Fruit fly (Drosophila melanogaster) whole organism, embryonic: ENCODE measurements around the gene Cyt-c1L.

Experiments
- Ada2b ChIP-seq: fragments of 200-800 bp; sonication (Bioruptor generic); IDR thresholded peaks from 2 replicates; pipeline ENCODE4 v1.3.6; 2022; ENCODE audit warnings: missing biosample characterization, missing genetic modification characterization
- Atf-2 ChIP-seq: fragments of 200-800 bp; sonication (Bioruptor generic); optimal IDR thresholded peaks from 2 replicates; lab custom pipeline; 2016; ENCODE audit warnings: missing biosample characterization, missing genetic modification characterization
- BtbVII ChIP-seq: fragments of 200-800 bp; sonication (Bioruptor generic); optimal IDR thresholded peaks from 3 replicates; lab custom pipeline; 2017; ENCODE audit warnings: missing biosample characterization, mild to moderate bottlenecking, missing genetic modification characterization
- CG10565 ChIP-seq: fragments of 200-800 bp; sonication (Bioruptor generic); optimal IDR thresholded peaks from 3 replicates; lab custom pipeline; 2016; ENCODE audit warnings: missing biosample characterization, mild to moderate bottlenecking, missing genetic modification characterization
- CG11247 ChIP-seq: fragments of 200-800 bp; sonication (Bioruptor generic); IDR thresholded peaks from 2 replicates; pipeline ENCODE4 v1.3.6; 2022; ENCODE audit warnings: missing biosample characterization, missing genetic modification characterization
- CG11398 ChIP-seq: fragments of 200-800 bp; sonication (Bioruptor generic); optimal IDR thresholded peaks from 2 replicates; lab custom pipeline; 2016; ENCODE audit warnings: missing biosample characterization, missing genetic modification characterization
- CG11560 ChIP-seq: fragments of 200-800 bp; sonication (Bioruptor generic); IDR thresholded peaks from 3 replicates; pipeline ENCODE4 v1.3.6; 2022; ENCODE audit warnings: missing biosample characterization, missing genetic modification characterization
- CG12744 ChIP-seq: fragments of 200-800 bp; sonication (Bioruptor generic); optimal IDR thresholded peaks from 2 replicates; lab custom pipeline; 2016; ENCODE audit warnings: missing biosample characterization, missing genetic modification characterization
- CG13287 ChIP-seq: fragments of 200-800 bp; sonication (Bioruptor generic); IDR thresholded peaks from 2 replicates; pipeline ENCODE4 v1.3.6; 2022; ENCODE audit warnings: missing biosample characterization, missing genetic modification characterization; ENCODE audit not compliant: partially characterized antibody
- CG14441 ChIP-seq: fragments of 200-800 bp; sonication (Bioruptor generic); IDR thresholded peaks from 2 replicates; pipeline ENCODE4 v1.3.6; 2022; ENCODE audit warnings: missing biosample characterization, missing genetic modification characterization
- CG17568 ChIP-seq: fragments of 200-800 bp; sonication (Bioruptor generic); optimal IDR thresholded peaks from 2 replicates; lab custom pipeline; 2018; ENCODE audit warnings: missing biosample characterization, mild to moderate bottlenecking, missing genetic modification characterization, moderate library complexity
- CG2678 ChIP-seq: fragments of 200-800 bp; sonication (Bioruptor generic); optimal IDR thresholded peaks from 3 replicates; lab custom pipeline; 2019; ENCODE audit warnings: missing biosample characterization, mild to moderate bottlenecking, missing genetic modification characterization, moderate library complexity
- CG3065 ChIP-seq: fragments of 200-800 bp; sonication (Bioruptor generic); optimal IDR thresholded peaks from 2 replicates; lab custom pipeline; 2016; ENCODE audit warnings: missing biosample characterization, missing genetic modification characterization
- CG34422 ChIP-seq: fragments of 200-800 bp; sonication (Bioruptor generic); IDR thresholded peaks from 3 replicates; pipeline ENCODE4 v1.3.6; 2022; ENCODE audit warnings: missing biosample characterization, missing genetic modification characterization
- CG3726 ChIP-seq: fragments of 200-800 bp; sonication (Bioruptor generic); IDR thresholded peaks from 3 replicates; pipeline ENCODE4, ENCODE4 v1.3.6; 2022; ENCODE audit warnings: missing biosample characterization, missing genetic modification characterization
- CG3838 ChIP-seq: fragments of 200-800 bp; sonication (Bioruptor generic); optimal IDR thresholded peaks from 3 replicates; lab custom pipeline; 2016; ENCODE audit warnings: missing biosample characterization, missing genetic modification characterization
- CG3847 ChIP-seq: fragments of 200-800 bp; sonication (Bioruptor generic); IDR thresholded peaks from 2 replicates; pipeline ENCODE4 v1.3.6; 2022; ENCODE audit warnings: missing biosample characterization, missing genetic modification characterization
- CG5953 ChIP-seq: fragments of 200-800 bp; sonication (Bioruptor generic); IDR thresholded peaks from 2 replicates; pipeline ENCODE4 v1.3.6; 2022; ENCODE audit warnings: missing biosample characterization, missing genetic modification characterization
- CG8089 ChIP-seq: fragments of 200-800 bp; sonication (Bioruptor generic); optimal IDR thresholded peaks from 3 replicates; lab custom pipeline; 2016; ENCODE audit warnings: missing biosample characterization, missing genetic modification characterization
- D19A ChIP-seq: fragments of 200-800 bp; optimal IDR thresholded peaks from 3 replicates; lab custom pipeline; 2019; ENCODE audit warnings: missing biosample characterization, mild to moderate bottlenecking, missing genetic modification characterization, moderate library complexity
- Gsc ChIP-seq: fragments of 200-800 bp; sonication (Bioruptor generic); IDR thresholded peaks from 2 replicates; pipeline ENCODE4 v1.3.6; 2022; ENCODE audit warnings: missing biosample characterization, missing genetic modification characterization
- HmgZ ChIP-seq: fragments of 200-800 bp; sonication (Bioruptor generic); optimal IDR thresholded peaks from 2 replicates; lab custom pipeline; 2018; ENCODE audit warnings: missing biosample characterization, mild to moderate bottlenecking, missing genetic modification characterization
- Hr78 ChIP-seq, 2 experiments: fragments of 200-800 bp in 1 of 2; fragments of >200 bp in 1 of 2; sonication (Bioruptor generic) in 1 of 2; optimal IDR thresholded peaks; 2 replicates each; lab custom pipeline; 2017 to 2019; ENCODE audit warnings: missing biosample characterization in 2 of 2, missing genetic modification characterization in 2 of 2, mild to moderate bottlenecking in 1 of 2, moderate library complexity in 1 of 2
- Jarid2 ChIP-seq: fragments of 200-800 bp; sonication (Bioruptor generic); optimal IDR thresholded peaks from 3 replicates; lab custom pipeline; 2017; ENCODE audit warnings: mild to moderate bottlenecking, missing biosample characterization, missing genetic modification reagents, missing genetic modification characterization
- Mes4 ChIP-seq: fragments of 200-800 bp; sonication (Bioruptor generic); optimal IDR thresholded peaks from 2 replicates; lab custom pipeline; 2016; ENCODE audit warnings: missing biosample characterization, missing genetic modification characterization
- NfI ChIP-seq: fragments of 200-800 bp; sonication (Bioruptor generic); optimal IDR thresholded peaks from 3 replicates; lab custom pipeline; 2018; ENCODE audit warnings: missing biosample characterization, mild to moderate bottlenecking, missing genetic modification characterization, moderate library complexity
- Ptx1 ChIP-seq: fragments of 200-800 bp; sonication (Bioruptor generic); IDR thresholded peaks from 2 replicates; pipeline ENCODE4 v1.3.6; 2022; ENCODE audit warnings: missing biosample characterization, missing genetic modification characterization
- Sox102F ChIP-seq: fragments of 200-800 bp; sonication (Bioruptor generic); optimal IDR thresholded peaks from 2 replicates; lab custom pipeline; 2018; ENCODE audit warnings: missing biosample characterization, mild to moderate bottlenecking, missing genetic modification characterization, moderate library complexity
- Spps ChIP-seq: fragments of 200-800 bp; sonication (Bioruptor generic); optimal IDR thresholded peaks from 2 replicates; lab custom pipeline; 2018; ENCODE audit warnings: missing biosample characterization, mild to moderate bottlenecking, missing genetic modification characterization
- Sry-δ ChIP-seq: fragments of 200-800 bp; sonication (Bioruptor generic); optimal IDR thresholded peaks from 2 replicates; lab custom pipeline; 2016; ENCODE audit warnings: missing biosample characterization, missing genetic modification characterization
- Trl ChIP-seq, 3 experiments: fragments of >200 bp in 2 of 3; fragments of 200-800 bp in 1 of 3; sonication (Bioruptor generic) in 1 of 3; optimal IDR thresholded peaks; 2 replicates in 1 of 3; 3 replicates in 2 of 3; lab custom pipeline; 2016 to 2017; ENCODE audit warnings: missing biosample characterization in 1 of 3, missing genetic modification characterization in 1 of 3
- ab ChIP-seq: fragments of 200-800 bp; sonication (Bioruptor generic); optimal IDR thresholded peaks from 2 replicates; lab custom pipeline; 2016; ENCODE audit warnings: missing biosample characterization, missing genetic modification characterization
- bcd ChIP-seq: fragments of 200-800 bp; sonication (Bioruptor generic); optimal IDR thresholded peaks from 2 replicates; lab custom pipeline; 2017; ENCODE audit warnings: missing biosample characterization, mild to moderate bottlenecking, missing genetic modification characterization
- cad ChIP-seq: fragments of >200 bp; optimal IDR thresholded peaks from 2 replicates; lab custom pipeline; 2017; ENCODE audit warnings: missing biosample characterization, missing genetic modification characterization
- chinmo ChIP-seq: fragments of 200-800 bp; sonication (Bioruptor generic); IDR thresholded peaks from 4 replicates; pipeline ENCODE4 v1.3.6; 2022; ENCODE audit warnings: missing biosample characterization, missing genetic modification characterization; ENCODE audit not compliant: partially characterized antibody
- danr ChIP-seq: fragments of 200-800 bp; sonication (Bioruptor generic); IDR thresholded peaks from 2 replicates; pipeline ENCODE4 v1.3.6; 2022; ENCODE audit warnings: missing biosample characterization, missing genetic modification characterization
- dmrt99B ChIP-seq: fragments of 200-800 bp; sonication (Bioruptor generic); optimal IDR thresholded peaks from 2 replicates; lab custom pipeline; 2018; ENCODE audit warnings: missing biosample characterization, mild to moderate bottlenecking, missing genetic modification characterization, moderate library complexity
- eve ChIP-seq, 2 experiments: fragments of >200 bp; optimal IDR thresholded peaks; 2 replicates each; lab custom pipeline; 2017; ENCODE audit warnings: missing biosample characterization in 2 of 2, missing genetic modification characterization in 2 of 2
- exex ChIP-seq: fragments of 200-800 bp; sonication (Bioruptor generic); optimal IDR thresholded peaks from 4 replicates; lab custom pipeline; 2018; ENCODE audit warnings: missing biosample characterization, mild to moderate bottlenecking, missing genetic modification characterization, moderate library complexity
- grau ChIP-seq: fragments of 200-800 bp; optimal IDR thresholded peaks from 3 replicates; lab custom pipeline; 2019; ENCODE audit warnings: missing biosample characterization, mild to moderate bottlenecking, missing genetic modification characterization, moderate library complexity
- grn ChIP-seq: fragments of 200-800 bp; sonication (Bioruptor generic); optimal IDR thresholded peaks from 3 replicates; lab custom pipeline; 2017; ENCODE audit warnings: missing biosample characterization, missing genetic modification characterization
- lab ChIP-seq: fragments of 200-800 bp; sonication (Bioruptor generic); optimal IDR thresholded peaks from 3 replicates; lab custom pipeline; 2017; ENCODE audit warnings: missing biosample characterization, missing genetic modification characterization, mild to moderate bottlenecking, moderate library complexity, missing genetic modification reagents
- odd ChIP-seq: fragments of 200-800 bp; sonication (Bioruptor generic); optimal IDR thresholded peaks from 2 replicates; lab custom pipeline; 2017; ENCODE audit warnings: missing biosample characterization, mild to moderate bottlenecking, missing genetic modification characterization
- pzg ChIP-seq: fragments of 200-800 bp; sonication (Bioruptor generic); optimal IDR thresholded peaks from 3 replicates; lab custom pipeline; 2018; ENCODE audit warnings: missing biosample characterization, mild to moderate bottlenecking, missing genetic modification characterization, moderate library complexity
- repo ChIP-seq: fragments of 200-800 bp; sonication (Bioruptor generic); optimal IDR thresholded peaks from 2 replicates; lab custom pipeline; 2016; ENCODE audit warnings: missing biosample characterization, missing genetic modification characterization
- sima ChIP-seq: fragments of 200-800 bp; sonication (Bioruptor generic); optimal IDR thresholded peaks from 2 replicates; lab custom pipeline; 2016; ENCODE audit warnings: missing biosample characterization, missing genetic modification characterization
- tio ChIP-seq: fragments of 200-800 bp; sonication (Bioruptor generic); optimal IDR thresholded peaks from 2 replicates; lab custom pipeline; 2017; ENCODE audit warnings: missing biosample characterization, missing genetic modification characterization, inconsistent platforms

The Cyt-c1L gene

dm6 chr3R:29157418-29158398 is 46.2 kb downstream of the Cyt-c1L start, which contains the start of gene rdog (continued):
- TF ChIP-seq bcd (GFP tag; lab: Kevin White, UChicago), result peak; percentile 82
- TF ChIP-seq danr, result peak; percentile 32; the same call in 1 of the 2 replicates
- TF ChIP-seq chinmo (GFP tag; lab: Robert Waterston, UW), result 0 out of 4 replicates have a peak, but pooled peaks have one; percentile 50
- peak; percentile 56 for TF ChIP-seq CG3838 (GFP tag; lab: Kevin White, UChicago)
- TF ChIP-seq Hr78 (GFP tag; optimal IDR thresholded peaks at IDR 0.05; lab: Kevin White, UChicago), result no peak
- no peak for TF ChIP-seq exex (tag; lab: Kevin White, UChicago)
- peak; percentile 59 for TF ChIP-seq Ptx1 (GFP tag; lab: Robert Waterston, UW)
- TF ChIP-seq odd (GFP tag; lab: Kevin White, UChicago), result peak; percentile 71
- TF ChIP-seq cad, result no peak
- no peak for TF ChIP-seq eve (GFP tag; optimal IDR thresholded peaks at IDR 0.05; lab: Kevin White, UChicago)
- TF ChIP-seq CG11247 (GFP tag; lab: Robert Waterston, UW), result 0 out of 2 replicates have a peak, but pooled peaks have one; percentile 37
- no peak for TF ChIP-seq sima (GFP tag; lab: Kevin White, UChicago)
- TF ChIP-seq CG10565 (GFP tag; lab: Kevin White, UChicago), result peak; percentile 49
- no peak for TF ChIP-seq CG17568 (GFP tag; lab: Kevin White, UChicago)
- TF ChIP-seq CG11560, result no peak
- peak; percentile 50 for TF ChIP-seq Spps
- peak; percentile 53 for TF ChIP-seq Sry-δ (GFP tag; lab: Kevin White, UChicago)
- peak; percentile 66 for TF ChIP-seq D19A (tag; lab: Kevin White, UChicago)
- TF ChIP-seq Sox102F, result peak; percentile 63
- TF ChIP-seq Atf-2 (GFP tag; lab: Kevin White, UChicago), result peak; percentile 85
- TF ChIP-seq HmgZ, result peak; percentile 81
- TF ChIP-seq Mes4, result peak; percentile 68
- TF ChIP-seq CG3726 (GFP tag; lab: Robert Waterston, UW), result no peak
- TF ChIP-seq CG3847 (GFP tag; lab: Robert Waterston, UW), result peak; percentile 57
- peak; percentile 57 to 74 for TF ChIP-seq Trl (optimal IDR thresholded peaks at IDR 0.05; lab: Kevin White, UChicago)
- TF ChIP-seq Trl (GFP tag; optimal IDR thresholded peaks at IDR 0.05; lab: Kevin White, UChicago), result peak; percentile 76
- peak; percentile 78 for TF ChIP-seq CG8089
- TF ChIP-seq CG13287 (GFP tag; lab: Robert Waterston, UW), result peak; percentile 35; the same call in 1 of the 2 replicates
- TF ChIP-seq BtbVII (GFP tag; lab: Kevin White, UChicago), result peak; percentile 63
- TF ChIP-seq CG11398 (GFP tag; lab: Kevin White, UChicago), result peak; percentile 72
- peak; percentile 20 for TF ChIP-seq pzg (GFP tag; lab: Kevin White, UChicago)
- peak; percentile 38 for TF ChIP-seq tio (GFP tag; lab: Kevin White, UChicago)
- no peak for TF ChIP-seq CG34422 (GFP tag; lab: Robert Waterston, UW)
- peak; percentile 67 for TF ChIP-seq CG3065 (GFP tag; lab: Kevin White, UChicago)
- peak; percentile 72 for TF ChIP-seq NfI
- TF ChIP-seq CG12744, result peak; percentile 74
- TF ChIP-seq lab (GFP tag; lab: Kevin White, UChicago), result peak; percentile 84
- TF ChIP-seq grau (tag; lab: Kevin White, UChicago), result peak; percentile 83
- peak; percentile 73 for TF ChIP-seq Jarid2 (GFP tag; lab: Kevin White, UChicago)
- peak; percentile 49 for TF ChIP-seq Ada2b (GFP tag; lab: Robert Waterston, UW)
- TF ChIP-seq CG2678 (tag; lab: Kevin White, UChicago), result peak; percentile 87
- peak; percentile 63 for TF ChIP-seq CG5953 (GFP tag; lab: Robert Waterston, UW)
- TF ChIP-seq CG14441 (GFP tag; lab: Robert Waterston, UW), result peak; percentile 55
- peak; percentile 65 for TF ChIP-seq grn (GFP tag; lab: Kevin White, UChicago)
- peak; percentile 67 for TF ChIP-seq ab
- TF ChIP-seq dmrt99B (tag; lab: Kevin White, UChicago), result peak; percentile 76
- TF ChIP-seq Gsc (GFP tag; lab: Robert Waterston, UW), result no peak; the same call in 1 of the 2 replicates
- TF ChIP-seq repo (GFP tag; lab: Kevin White, UChicago), result peak; percentile 24
